Worm (Caenorhabditis elegans) whole organism, L3 larva: ENCODE measurements around the gene dnj-15.

ENCODE experiments used
- ama-1 ChIP-seq: fragments of 150-350 bp; optimal IDR thresholded peaks from 2 replicates; lab custom pipeline; 2018
- fkh-10 ChIP-seq: sonication (generic microtip); optimal IDR thresholded peaks from 2 replicates; lab custom pipeline; 2017; ENCODE audit warnings: missing biosample characterization, missing genetic modification reagents, missing genetic modification characterization
- pha-4 ChIP-seq: fragments of 150-350 bp; optimal IDR thresholded peaks from 2 replicates; lab custom pipeline; 2014; ENCODE audit warnings: missing biosample characterization, missing genetic modification reagents, missing genetic modification characterization
- snpc-4 ChIP-seq: fragments of 150-350 bp; optimal IDR thresholded peaks from 2 replicates; lab custom pipeline; 2014; ENCODE audit warnings: missing biosample characterization, missing genetic modification characterization
- ztf-11 ChIP-seq: fragments of 150-350 bp; optimal IDR thresholded peaks from 2 replicates; lab custom pipeline; 2014; ENCODE audit warnings: missing biosample characterization, missing genetic modification characterization

ce11 chrIV:4218276-4218675 lies 42.1 kb downstream of the dnj-15 start:
- no peak for TF ChIP-seq ztf-11
- peak; percentile 63 for TF ChIP-seq ama-1
- TF ChIP-seq fkh-10 (GFP tag; lab: Kevin White, UChicago): no peak
- TF ChIP-seq snpc-4 (tag; lab: Kevin White, UChicago): no peak
- no peak for TF ChIP-seq pha-4 (tag; lab: Kevin White, UChicago)
